Worm (Caenorhabditis elegans) whole organism, L4 larva: ENCODE measurements around the gene ife-2.

Experiments used
- D1046.2 ChIP-seq: fragments of 200-800 bp; sonication (Bioruptor generic); IDR thresholded peaks from 2 replicates; pipeline ENCODE4 v1.3.6; 2022; ENCODE audit warnings: missing genetic modification characterization, missing compliant biosample characterization
- F26F4.8 ChIP-seq: fragments of 200-800 bp; sonication (Bioruptor generic); conservative IDR thresholded peaks from 2 replicates; pipeline ENCODE4 v1.3.6; 2022; ENCODE audit warnings: missing genetic modification characterization, missing compliant biosample characterization
- R02D3.7 ChIP-seq: fragments of 150-350 bp; sonication (generic microtip); optimal IDR thresholded peaks from 3 replicates; lab custom pipeline; 2014; ENCODE audit warnings: missing biosample characterization, missing genetic modification characterization
- Y105C5A.15 ChIP-seq: fragments of 200-800 bp; sonication (Bioruptor generic); IDR thresholded peaks from 2 replicates; pipeline ENCODE4 v1.3.6; 2022; ENCODE audit warnings: missing genetic modification characterization, missing compliant biosample characterization
- Y48G9A.11 ChIP-seq: fragments of 200-800 bp; sonication (Bioruptor generic); IDR thresholded peaks from 2 replicates; pipeline ENCODE4 v1.3.6; 2022; ENCODE audit warnings: missing genetic modification reagents, missing genetic modification characterization, missing compliant biosample characterization
- Y5F2A.4 ChIP-seq: fragments of 200-800 bp; sonication (Bioruptor generic); optimal IDR thresholded peaks from 2 replicates; lab custom pipeline; 2018; ENCODE audit warnings: mild to moderate bottlenecking, missing genetic modification characterization, missing compliant biosample characterization
- aha-1 ChIP-seq: fragments of 150-350 bp; peaks from one replicate; lab custom pipeline; 2014; ENCODE audit warnings: missing biosample characterization, missing genetic modification characterization
- ceh-62 ChIP-seq: sonication (generic microtip); optimal IDR thresholded peaks from 2 replicates; lab custom pipeline; 2017; ENCODE audit warnings: missing biosample characterization, missing genetic modification characterization
- ctbp-1 ChIP-seq: fragments of 200-800 bp; sonication (Bioruptor generic); IDR thresholded peaks from 2 replicates; pipeline ENCODE4 v1.3.6; 2022; ENCODE audit warnings: missing genetic modification reagents, missing genetic modification characterization, missing compliant biosample characterization
- daf-12 ChIP-seq: fragments of 150-350 bp; optimal IDR thresholded peaks from 2 replicates; lab custom pipeline; 2014; ENCODE audit warnings: missing biosample characterization, missing genetic modification reagents, missing genetic modification characterization
- daf-8 ChIP-seq: fragments of 200-800 bp; sonication (Bioruptor generic); IDR thresholded peaks from 2 replicates; pipeline ENCODE4 v1.3.6; 2022; ENCODE audit warnings: missing genetic modification characterization, missing compliant biosample characterization
- dmd-6 ChIP-seq: fragments of 200-800 bp; sonication (Bioruptor generic); IDR thresholded peaks from 2 replicates; pipeline ENCODE4 v1.3.6; 2022; ENCODE audit warnings: missing genetic modification reagents, missing genetic modification characterization, missing compliant biosample characterization
- dmd-8 ChIP-seq: fragments of 200-800 bp; sonication (Bioruptor generic); IDR thresholded peaks from 2 replicates; pipeline ENCODE4 v1.3.6; 2022; ENCODE audit warnings: missing genetic modification characterization, missing compliant biosample characterization
- duxl-1 ChIP-seq: sonication (generic microtip); optimal IDR thresholded peaks from 2 replicates; lab custom pipeline; 2016; ENCODE audit warnings: mild to moderate bottlenecking, missing genetic modification characterization, moderate library complexity, missing compliant biosample characterization; ENCODE audit not compliant: poor library complexity
- fkh-10 ChIP-seq: fragments of 150-350 bp; optimal IDR thresholded peaks from 2 replicates; lab custom pipeline; 2014; ENCODE audit warnings: missing biosample characterization, missing genetic modification reagents, missing genetic modification characterization
- fos-1 ChIP-seq: fragments of 150-350 bp; optimal IDR thresholded peaks from 2 replicates; lab custom pipeline; 2014; ENCODE audit warnings: missing biosample characterization, missing genetic modification characterization
- hlh-30 ChIP-seq: sonication (generic microtip); optimal IDR thresholded peaks from 2 replicates; lab custom pipeline; 2017; ENCODE audit warnings: antibody characterized with exemption, mild to moderate bottlenecking, missing genetic modification characterization, missing compliant biosample characterization; ENCODE audit not compliant: insufficient read depth
- hmg-1.1 ChIP-seq: fragments of 200-800 bp; sonication (Bioruptor generic); IDR thresholded peaks from 2 replicates; pipeline ENCODE4 v1.3.6; 2022; ENCODE audit warnings: missing genetic modification reagents, missing genetic modification characterization, missing compliant biosample characterization
- lim-7 ChIP-seq: fragments of 200-800 bp; sonication (Bioruptor generic); IDR thresholded peaks from 2 replicates; pipeline ENCODE4 v1.3.6; 2022; ENCODE audit warnings: missing genetic modification characterization, missing compliant biosample characterization
- lin-15B ChIP-seq: fragments of 150-350 bp; sonication (generic microtip); optimal IDR thresholded peaks from 3 replicates; lab custom pipeline; 2014; ENCODE audit warnings: missing biosample characterization, missing genetic modification characterization
- lin-29 ChIP-seq: fragments of 200-800 bp; sonication (Bioruptor generic); IDR thresholded peaks from 2 replicates; pipeline ENCODE4 v1.3.6; 2022; ENCODE audit warnings: missing genetic modification reagents, missing genetic modification characterization, missing compliant biosample characterization
- lin-38 ChIP-seq: fragments of 200-800 bp; sonication (Bioruptor generic); IDR thresholded peaks from 2 replicates; pipeline ENCODE4 v1.3.6; 2022; ENCODE audit warnings: missing genetic modification reagents, missing genetic modification characterization, missing compliant biosample characterization
- lir-3 ChIP-seq: sonication (generic microtip); optimal IDR thresholded peaks from 2 replicates; lab custom pipeline; 2016; ENCODE audit warnings: mild to moderate bottlenecking, missing genetic modification characterization, missing compliant biosample characterization
- lsy-2 ChIP-seq, 2 experiments: fragments of 150-350 bp in 1 of 2; sonication (generic microtip) in 1 of 2; optimal IDR thresholded peaks; 2 replicates each; lab custom pipeline; 2014 to 2017; ENCODE audit warnings: missing biosample characterization in 2 of 2, missing genetic modification characterization in 2 of 2
- madf-5 ChIP-seq, 2 experiments: fragments of 200-800 bp; sonication (Bioruptor generic); IDR thresholded peaks; 2 replicates each; pipeline ENCODE4 v1.3.6; 2022; ENCODE audit warnings: missing compliant biosample characterization in 2 of 2, missing genetic modification characterization in 2 of 2
- madf-9 ChIP-seq: fragments of 200-800 bp; sonication (Bioruptor generic); conservative IDR thresholded peaks from 2 replicates; pipeline ENCODE4 v1.3.6; 2022; ENCODE audit warnings: missing genetic modification reagents, missing genetic modification characterization, missing compliant biosample characterization
- mdl-1 ChIP-seq, 2 experiments: fragments of 150-350 bp in 1 of 2; sonication (generic microtip) in 1 of 2; optimal IDR thresholded peaks; 2 replicates each; lab custom pipeline; 2014 to 2017; ENCODE audit warnings: missing biosample characterization in 2 of 2, missing genetic modification characterization in 2 of 2
- mdt-29 ChIP-seq: fragments of 200-800 bp; sonication (Bioruptor generic); IDR thresholded peaks from 2 replicates; pipeline ENCODE4 v1.3.6; 2022; ENCODE audit warnings: missing genetic modification reagents, missing genetic modification characterization, missing compliant biosample characterization
- mep-1 ChIP-seq: fragments of 150-350 bp; sonication (generic microtip); optimal IDR thresholded peaks from 3 replicates; lab custom pipeline; 2014; ENCODE audit warnings: missing biosample characterization, missing genetic modification characterization
- mes-2 ChIP-seq: sonication (generic microtip); optimal IDR thresholded peaks from 2 replicates; lab custom pipeline; 2016; ENCODE audit warnings: missing genotype, mild to moderate bottlenecking, missing genetic modification characterization, missing compliant biosample characterization; ENCODE audit not compliant: poor library complexity, severe bottlenecking
- mxl-3 ChIP-seq: fragments of 200-800 bp; sonication (Bioruptor generic); optimal IDR thresholded peaks from 2 replicates; lab custom pipeline; 2018; ENCODE audit warnings: mild to moderate bottlenecking, missing genetic modification characterization, missing compliant biosample characterization
- nhr-102 ChIP-seq: sonication (generic microtip); optimal IDR thresholded peaks from 2 replicates; lab custom pipeline; 2016; ENCODE audit warnings: mild to moderate bottlenecking, missing genetic modification characterization, moderate library complexity, missing compliant biosample characterization
- nhr-237 ChIP-seq: sonication (generic microtip); optimal IDR thresholded peaks from 2 replicates; lab custom pipeline; 2017; ENCODE audit warnings: missing biosample characterization, missing genetic modification characterization
- nhr-25 ChIP-seq: sonication (generic microtip); optimal IDR thresholded peaks from 2 replicates; lab custom pipeline; 2017; ENCODE audit warnings: missing genetic modification characterization, mild to moderate bottlenecking, missing compliant biosample characterization, antibody characterized with exemption, moderate library complexity, borderline replicate concordance; ENCODE audit not compliant: insufficient read depth
- pqm-1 ChIP-seq: sonication (generic microtip); optimal IDR thresholded peaks from 2 replicates; lab custom pipeline; 2017; ENCODE audit warnings: missing biosample characterization, missing genetic modification characterization
- set-16 ChIP-seq: fragments of 200-800 bp; sonication (Bioruptor generic); IDR thresholded peaks from 2 replicates; pipeline ENCODE4 v1.3.6; 2022; ENCODE audit warnings: missing genetic modification reagents, missing genetic modification characterization, missing compliant biosample characterization
- snpc-1.2 ChIP-seq: fragments of 200-800 bp; sonication (Bioruptor generic); IDR thresholded peaks from 2 replicates; pipeline ENCODE4 v1.3.6; 2022; ENCODE audit warnings: missing genetic modification reagents, missing genetic modification characterization, missing compliant biosample characterization
- tra-1 ChIP-seq: fragments of 200-800 bp; sonication (Bioruptor generic); IDR thresholded peaks from 2 replicates; pipeline ENCODE4 v1.3.6; 2022; ENCODE audit warnings: missing genetic modification reagents, missing genetic modification characterization, missing compliant biosample characterization
- unc-130 ChIP-seq: sonication (generic microtip); optimal IDR thresholded peaks from 2 replicates; lab custom pipeline; 2016; ENCODE audit warnings: missing genetic modification reagents, missing genetic modification characterization, missing compliant biosample characterization
- zfp-2 ChIP-seq: sonication (generic microtip); optimal IDR thresholded peaks from 2 replicates; lab custom pipeline; 2016; ENCODE audit warnings: mild to moderate bottlenecking, missing genetic modification characterization, missing compliant biosample characterization
- zip-11 ChIP-seq: fragments of 200-800 bp; sonication (Bioruptor generic); IDR thresholded peaks from 2 replicates; pipeline ENCODE4 v1.3.6; 2022; ENCODE audit warnings: missing genetic modification characterization, missing compliant biosample characterization
- zip-2 ChIP-seq: fragments of 150-350 bp; optimal IDR thresholded peaks from 2 replicates; lab custom pipeline; 2014; ENCODE audit warnings: missing biosample characterization, missing genetic modification characterization

ife-2 gene

DNA sequence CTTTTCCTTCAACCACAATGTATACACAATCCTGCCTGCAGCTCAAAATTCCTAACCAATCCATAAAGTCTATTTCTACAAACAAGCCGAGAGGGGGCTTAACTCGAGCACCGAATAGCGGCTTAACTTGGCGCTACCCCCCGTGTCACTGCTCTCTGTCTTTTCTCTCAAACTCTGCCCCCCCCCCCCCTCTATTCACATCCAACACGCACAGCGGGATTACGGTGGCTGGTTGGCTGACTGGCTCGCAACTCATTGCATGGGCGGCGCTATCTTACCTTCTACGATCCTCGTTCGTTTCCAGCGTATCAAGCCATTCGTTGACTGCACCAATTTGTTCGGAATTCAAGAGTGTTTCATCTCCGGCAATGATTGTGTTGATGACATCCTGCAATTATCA, 49.1 kb upstream of the ife-2 start:
- TF ChIP-seq R02D3.7 (tag; lab: Kevin White, UChicago) (no peak), lim-7 (0 out of 2 replicates have a peak, but pooled peaks have one; percentile 9), mep-1 (tag; lab: Kevin White, UChicago) (no peak), zip-2 (tag; lab: Kevin White, UChicago) (no peak), set-16 (peak; percentile 55), fkh-10 (GFP tag; lab: Kevin White, UChicago) (no peak), hmg-1.1 (no peak)
- TF ChIP-seq, all 104 proteins: peak for 2

DNA sequence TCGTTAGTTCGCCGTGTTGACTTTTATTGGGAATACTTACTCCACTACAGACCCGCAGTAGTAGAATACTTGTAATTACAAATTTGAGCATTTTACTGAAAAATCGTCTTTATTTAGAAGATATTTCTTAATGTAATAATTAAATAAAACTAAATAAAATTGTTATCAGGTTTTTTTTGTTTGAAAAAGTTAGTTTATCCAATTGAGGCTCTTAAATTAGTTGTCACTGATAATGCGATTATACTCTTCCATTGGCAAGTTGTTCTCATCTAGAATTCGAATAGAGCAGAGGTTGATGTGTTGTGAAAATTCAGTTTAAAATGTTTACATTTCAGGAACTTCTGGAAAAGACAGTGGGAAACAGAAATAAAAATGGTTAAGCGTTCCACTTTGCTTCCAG, 43.0 kb upstream of the ife-2 start, which contains the start of gene ZK1193.2:
TSS of gene ZK1193.2 (minus strand) at position 101 of the 400 bp plus-strand sequence.
- TF ChIP-seq set-16 (no peak), nhr-237 (tag; lab: Kevin White, UChicago) (no peak), daf-8 (GFP tag; lab: Robert Waterston, UW) (no peak), daf-12 (no peak), ctbp-1 (no peak), lir-3 (tag; lab: Kevin White, UChicago) (no peak)

DNA sequence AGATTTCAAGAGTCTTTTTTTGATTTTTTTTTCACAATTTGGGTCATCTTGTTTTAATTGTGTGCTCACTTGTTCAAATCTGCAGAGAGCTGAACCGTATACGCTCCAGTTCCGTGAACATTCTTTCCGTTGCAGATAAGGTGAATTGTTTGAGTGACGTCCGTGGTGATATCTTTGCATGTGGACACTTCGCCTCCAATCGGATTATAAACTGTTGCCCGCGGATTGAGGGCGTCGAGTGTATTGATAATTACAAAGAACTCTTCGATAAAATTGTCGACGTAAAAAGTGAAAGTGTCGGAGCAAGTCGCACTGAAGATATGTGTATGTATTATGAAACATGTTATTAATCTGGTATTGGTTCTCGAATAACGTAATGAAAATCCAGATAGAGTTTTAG, 41.2 kb upstream of the ife-2 start:
- TF ChIP-seq snpc-1.2 (GFP tag; lab: Robert Waterston, UW): no peak
- TF ChIP-seq nhr-102 (tag; lab: Kevin White, UChicago): no peak
- TF ChIP-seq aha-1 (tag; lab: Kevin White, UChicago): peak; percentile 51
- TF ChIP-seq lin-29 (GFP tag; lab: Robert Waterston, UW): no peak
- TF ChIP-seq dmd-6 (GFP tag; lab: Robert Waterston, UW): peak; percentile 60; the same call in 1 of the 2 replicates
- TF ChIP-seq mdl-1 (tag; optimal IDR thresholded peaks at IDR 0.05; lab: Kevin White, UChicago): no peak
- no peak for TF ChIP-seq lin-38 (GFP tag; lab: Robert Waterston, UW)
- TF ChIP-seq, all 104 proteins: peak for 2

DNA sequence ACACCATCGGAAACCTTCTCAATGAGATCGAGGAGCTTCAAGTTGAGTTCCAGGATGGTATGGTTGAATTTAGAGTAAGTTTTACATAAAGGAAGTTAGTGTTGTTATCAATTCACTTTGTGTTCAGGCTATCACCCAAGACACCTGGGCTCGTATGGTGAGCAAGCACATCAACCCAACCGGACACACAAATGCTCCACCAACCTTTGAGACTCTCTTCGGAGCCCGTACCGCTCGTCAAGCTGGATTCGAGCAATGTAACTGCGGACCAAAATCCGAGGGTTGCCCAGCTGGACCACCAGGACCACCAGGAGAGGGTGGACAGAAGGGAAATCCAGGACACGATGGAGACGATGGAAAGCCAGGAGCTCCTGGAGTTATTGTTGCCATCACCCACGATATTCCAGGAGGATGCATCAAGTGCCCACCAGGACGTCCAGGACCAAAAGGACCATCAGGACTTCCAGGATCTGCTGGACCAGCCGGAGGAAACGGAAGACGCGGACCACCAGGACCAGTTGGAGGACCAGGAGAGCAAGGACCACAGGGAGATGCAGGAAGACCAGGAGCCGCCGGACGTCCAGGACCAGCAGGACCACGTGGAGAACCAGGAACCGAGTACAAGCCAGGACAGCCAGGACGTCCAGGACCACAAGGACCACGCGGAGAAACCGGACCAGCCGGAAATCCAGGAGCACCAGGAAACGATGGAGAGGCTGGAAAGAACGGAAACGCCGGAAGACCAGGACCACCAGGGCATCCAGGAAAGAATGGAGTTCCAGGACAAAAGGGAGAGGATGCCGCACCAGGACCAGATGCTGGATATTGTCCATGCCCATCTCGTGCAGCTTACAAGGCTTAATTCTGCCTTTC, 39.5 kb upstream of the ife-2 start:
- peak; percentile 46; the same call in 1 of the 2 replicates for TF ChIP-seq madf-9 (GFP tag; lab: Robert Waterston, UW)
- TF ChIP-seq lsy-2 (tag; optimal IDR thresholded peaks at IDR 0.05; lab: Kevin White, UChicago): no peak
- TF ChIP-seq hmg-1.1: 0 out of 2 replicates have a peak, but pooled peaks have one; percentile 14
- TF ChIP-seq pqm-1 (tag; lab: Kevin White, UChicago): no peak
- TF ChIP-seq mep-1 (tag; lab: Kevin White, UChicago): no peak
- no peak for TF ChIP-seq zfp-2 (tag; lab: Kevin White, UChicago)
- no peak for TF ChIP-seq Y5F2A.4
- TF ChIP-seq nhr-25 (tag; lab: Kevin White, UChicago): no peak
- TF ChIP-seq fkh-10 (GFP tag; lab: Kevin White, UChicago): no peak
- no peak for TF ChIP-seq D1046.2 (GFP tag; lab: Robert Waterston, UW)
- TF ChIP-seq mxl-3 (GFP tag; lab: Kevin White, UChicago): peak; percentile 15
- 0 out of 2 replicates have a peak, but pooled peaks have one; percentile 4 for TF ChIP-seq mdt-29
- no peak for TF ChIP-seq F26F4.8
- TF ChIP-seq duxl-1 (tag; lab: Kevin White, UChicago): no peak
- TF ChIP-seq Y48G9A.11 (GFP tag; lab: Robert Waterston, UW): no peak
- no peak for TF ChIP-seq mes-2 (tag; lab: Kevin White, UChicago)
- no peak for TF ChIP-seq fos-1 (tag; lab: Kevin White, UChicago)
- no peak for TF ChIP-seq snpc-1.2 (GFP tag; lab: Robert Waterston, UW)
- TF ChIP-seq ceh-62 (tag; lab: Kevin White, UChicago): no peak
- no peak for TF ChIP-seq lin-38 (GFP tag; lab: Robert Waterston, UW)
- peak; percentile 97 for TF ChIP-seq set-16
- no peak for TF ChIP-seq Y105C5A.15 (GFP tag; lab: Robert Waterston, UW)
- TF ChIP-seq zip-11 (GFP tag; lab: Robert Waterston, UW): no peak
- no peak for TF ChIP-seq hlh-30 (tag; lab: Kevin White, UChicago)
- TF ChIP-seq unc-130: no peak
- TF ChIP-seq lin-15B (tag; lab: Kevin White, UChicago): no peak
- no peak for TF ChIP-seq lim-7
- peak in 1 of 2 experiments; percentile 99; a peak in 2 of 4 replicates for TF ChIP-seq madf-5 (GFP tag; IDR thresholded peaks at IDR 0.05; lab: Robert Waterston, UW)
- 0 out of 2 replicates have a peak, but pooled peaks have one; percentile 19 for TF ChIP-seq tra-1 (GFP tag; lab: Robert Waterston, UW)
- no peak for TF ChIP-seq dmd-8 (GFP tag; lab: Robert Waterston, UW)
